Worm (Caenorhabditis elegans): Measurements from ENCODE around the gene srx-46.

DNA sequence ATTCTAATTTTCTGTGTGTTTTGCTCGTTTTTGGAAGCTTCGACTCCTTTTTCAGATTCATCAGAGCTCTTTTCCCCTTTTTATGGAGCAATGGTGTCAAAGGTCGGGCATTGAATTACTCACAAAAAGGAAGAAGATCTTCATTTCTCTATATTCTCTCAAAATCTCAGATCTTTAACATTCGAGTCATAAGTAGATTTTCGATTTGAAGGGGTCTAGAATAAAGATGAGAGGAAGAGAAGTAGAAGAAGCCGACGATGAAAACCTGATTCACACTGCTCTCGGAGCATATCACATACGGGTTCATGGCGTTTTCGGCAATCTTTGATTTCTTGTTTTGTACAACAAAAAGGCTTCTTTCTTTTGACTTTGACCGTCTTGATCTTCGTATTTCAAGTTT lies 40.7 kb upstream of the srx-46 start:
- TF ChIP-seq aha-1 (tag; optimal IDR thresholded peaks at IDR 0.05) (no peak), zag-1 (tag; optimal IDR thresholded peaks at IDR 0.05) (no peak), nhr-77 (tag; optimal IDR thresholded peaks at IDR 0.05) (no peak), mdl-1 (tag; optimal IDR thresholded peaks at IDR 0.05) (no peak), aly-2 (tag; optimal IDR thresholded peaks at IDR 0.05) (no peak), nhr-90 (tag; optimal IDR thresholded peaks at IDR 0.05; ENCODE audit: poor library complexity) (no peak), C34B4.2 (tag; optimal IDR thresholded peaks at IDR 0.05) (no peak), unc-62 (GFP tag; optimal IDR thresholded peaks at IDR 0.05) (no peak), C04F5.9 (tag; optimal IDR thresholded peaks at IDR 0.05) (no peak), nhr-12 (tag; optimal IDR thresholded peaks at IDR 0.05) (no peak)
